Fruit fly (Drosophila melanogaster) whole organism, embryonic: ENCODE measurements around the gene CG5509.

ENCODE experiments used
- Abd-B ChIP-seq: fragments of 200-800 bp; sonication (Bioruptor generic); optimal IDR thresholded peaks from 2 replicates; lab custom pipeline; 2018; ENCODE audit warnings: missing biosample characterization, mild to moderate bottlenecking, missing genetic modification characterization, moderate library complexity
- Atf6 ChIP-seq: fragments of 200-800 bp; sonication (Bioruptor generic); IDR thresholded peaks from 2 replicates; pipeline ENCODE4 v1.3.6; 2022; ENCODE audit warnings: missing biosample characterization, missing genetic modification characterization
- Awh ChIP-seq: fragments of 200-800 bp; sonication (Bioruptor generic); IDR thresholded peaks from 2 replicates; pipeline ENCODE4, ENCODE4 v1.3.6; 2022; ENCODE audit warnings: missing biosample characterization, missing genetic modification characterization
- CG10209 ChIP-seq: fragments of 200-800 bp; sonication (Bioruptor generic); optimal IDR thresholded peaks from 3 replicates; lab custom pipeline; 2017; ENCODE audit warnings: missing biosample characterization, mild to moderate bottlenecking, missing genetic modification characterization, missing genetic modification reagents
- CG13123 ChIP-seq: fragments of 200-800 bp; sonication (Bioruptor generic); optimal IDR thresholded peaks from 2 replicates; lab custom pipeline; 2016; ENCODE audit warnings: missing biosample characterization, missing genetic modification characterization
- CG13424 ChIP-seq: fragments of 200-800 bp; sonication (Bioruptor generic); optimal IDR thresholded peaks from 2 replicates; lab custom pipeline; 2019; ENCODE audit warnings: missing biosample characterization, mild to moderate bottlenecking, missing genetic modification characterization, moderate library complexity
- CG1602 ChIP-seq: fragments of 200-800 bp; sonication (Bioruptor generic); optimal IDR thresholded peaks from 3 replicates; lab custom pipeline; 2016; ENCODE audit warnings: missing biosample characterization, missing genetic modification characterization
- CG1792 ChIP-seq: fragments of 200-800 bp; sonication (Bioruptor generic); optimal IDR thresholded peaks from 2 replicates; lab custom pipeline; 2016; ENCODE audit warnings: missing biosample characterization, missing genetic modification characterization
- CG18476 ChIP-seq: fragments of 200-800 bp; sonication (Bioruptor generic); optimal IDR thresholded peaks from 2 replicates; lab custom pipeline; 2016; ENCODE audit warnings: missing biosample characterization, mild to moderate bottlenecking, missing genetic modification characterization
- CG2129 ChIP-seq: fragments of 200-800 bp; sonication (Bioruptor generic); IDR thresholded peaks from 2 replicates; pipeline ENCODE4 v1.3.6; 2022; ENCODE audit warnings: missing biosample characterization, missing genetic modification characterization; ENCODE audit not compliant: partially characterized antibody
- CG2678 ChIP-seq: fragments of 200-800 bp; sonication (Bioruptor generic); optimal IDR thresholded peaks from 3 replicates; lab custom pipeline; 2019; ENCODE audit warnings: missing biosample characterization, mild to moderate bottlenecking, missing genetic modification characterization, moderate library complexity
- CG3726 ChIP-seq: fragments of 200-800 bp; sonication (Bioruptor generic); IDR thresholded peaks from 3 replicates; pipeline ENCODE4, ENCODE4 v1.3.6; 2022; ENCODE audit warnings: missing biosample characterization, missing genetic modification characterization
- CG42726 ChIP-seq: fragments of 200-800 bp; sonication (Bioruptor generic); IDR thresholded peaks from 2 replicates; pipeline ENCODE4 v1.3.6; 2022; ENCODE audit warnings: missing biosample characterization, missing genetic modification characterization; ENCODE audit not compliant: partially characterized antibody
- CG6272 ChIP-seq: fragments of 200-800 bp; sonication (Bioruptor generic); IDR thresholded peaks from 2 replicates; pipeline ENCODE4 v1.3.6; 2022; ENCODE audit warnings: missing biosample characterization, missing genetic modification characterization
- CG9437 ChIP-seq: fragments of 200-800 bp; sonication (Bioruptor generic); optimal IDR thresholded peaks from 2 replicates; lab custom pipeline; 2018; ENCODE audit warnings: missing biosample characterization, mild to moderate bottlenecking, missing genetic modification characterization
- CTCF ChIP-seq: fragments of 200-800 bp; sonication (Bioruptor generic); optimal IDR thresholded peaks from 2 replicates; lab custom pipeline; 2017; ENCODE audit warnings: missing biosample characterization, mild to moderate bottlenecking, missing genetic modification characterization, moderate library complexity
- Chrac-16 ChIP-seq: fragments of 200-800 bp; sonication (Bioruptor generic); optimal IDR thresholded peaks from 3 replicates; lab custom pipeline; 2016; ENCODE audit warnings: missing biosample characterization, missing genetic modification characterization
- CkIIα-i1 ChIP-seq: fragments of 200-800 bp; sonication (Bioruptor generic); IDR thresholded peaks from 2 replicates; pipeline ENCODE4 v1.3.6; 2022; ENCODE audit warnings: missing biosample characterization, missing genetic modification characterization
- Dek ChIP-seq: fragments of 200-800 bp; sonication (Bioruptor generic); optimal IDR thresholded peaks from 3 replicates; lab custom pipeline; 2019; ENCODE audit warnings: missing biosample characterization, mild to moderate bottlenecking, missing genetic modification characterization, moderate library complexity
- Dll ChIP-seq: fragments of 200-800 bp; sonication (Bioruptor generic); IDR thresholded peaks from 4 replicates; pipeline ENCODE4 v1.3.6; 2022; ENCODE audit warnings: missing biosample characterization, missing genetic modification characterization; ENCODE audit not compliant: partially characterized antibody
- Fer1 ChIP-seq: fragments of 200-800 bp; sonication (Bioruptor generic); optimal IDR thresholded peaks from 2 replicates; lab custom pipeline; 2017; ENCODE audit warnings: missing biosample characterization, mild to moderate bottlenecking, missing genetic modification characterization
- HLHmδ ChIP-seq: fragments of 200-800 bp; sonication (Bioruptor generic); optimal IDR thresholded peaks from 2 replicates; lab custom pipeline; 2018; ENCODE audit warnings: missing biosample characterization, mild to moderate bottlenecking, missing genetic modification characterization, moderate library complexity
- HmgD ChIP-seq: fragments of 200-800 bp; sonication (Bioruptor generic); optimal IDR thresholded peaks from 3 replicates; lab custom pipeline; 2016; ENCODE audit warnings: missing biosample characterization, missing genetic modification characterization
- Pdp1 ChIP-seq, 2 experiments: fragments of 200-800 bp; sonication (Bioruptor generic); optimal IDR thresholded peaks; 3 replicates each; lab custom pipeline; 2016; ENCODE audit warnings: missing biosample characterization in 2 of 2, missing genetic modification characterization in 2 of 2, mild to moderate bottlenecking in 1 of 2, moderate library complexity in 1 of 2
- ac ChIP-seq: fragments of 200-800 bp; sonication (Bioruptor generic); optimal IDR thresholded peaks from 3 replicates; lab custom pipeline; 2017; ENCODE audit warnings: missing biosample characterization, mild to moderate bottlenecking, missing genetic modification characterization
- bab2 ChIP-seq: fragments of 200-800 bp; sonication (Bioruptor generic); optimal IDR thresholded peaks from 2 replicates; lab custom pipeline; 2016; ENCODE audit warnings: missing biosample characterization, missing genetic modification characterization
- bbx ChIP-seq: fragments of 200-800 bp; sonication (Bioruptor generic); IDR thresholded peaks from 2 replicates; pipeline ENCODE4 v1.3.6; 2022; ENCODE audit warnings: missing biosample characterization, missing genetic modification characterization; ENCODE audit not compliant: partially characterized antibody
- bcd ChIP-seq: fragments of 200-800 bp; sonication (Bioruptor generic); optimal IDR thresholded peaks from 2 replicates; lab custom pipeline; 2017; ENCODE audit warnings: missing biosample characterization, mild to moderate bottlenecking, missing genetic modification characterization
- bigmax ChIP-seq: fragments of 200-800 bp; sonication (Bioruptor generic); optimal IDR thresholded peaks from 2 replicates; lab custom pipeline; 2018; ENCODE audit warnings: missing biosample characterization, mild to moderate bottlenecking, missing genetic modification characterization
- bsh ChIP-seq, 2 experiments: fragments of 200-800 bp; sonication (Bioruptor generic); optimal IDR thresholded peaks; 2 replicates each; lab custom pipeline; 2017 to 2018; ENCODE audit warnings: mild to moderate bottlenecking in 2 of 2, missing biosample characterization in 2 of 2, missing genetic modification characterization in 2 of 2, moderate library complexity in 1 of 2
- cad ChIP-seq: fragments of >200 bp; optimal IDR thresholded peaks from 2 replicates; lab custom pipeline; 2017; ENCODE audit warnings: missing biosample characterization, missing genetic modification characterization
- dimm ChIP-seq: fragments of 200-800 bp; sonication (Bioruptor generic); IDR thresholded peaks from 2 replicates; pipeline ENCODE4 v1.3.6; 2022; ENCODE audit warnings: missing biosample characterization, missing genetic modification characterization
- en ChIP-seq: fragments of 200-800 bp; sonication (Bioruptor generic); optimal IDR thresholded peaks from 2 replicates; lab custom pipeline; 2016; ENCODE audit warnings: missing biosample characterization, missing genetic modification characterization
- esg ChIP-seq: fragments of 200-800 bp; sonication (Bioruptor generic); conservative IDR thresholded peaks from 2 replicates; pipeline ENCODE4 v1.3.6; 2022; ENCODE audit warnings: missing biosample characterization, missing genetic modification characterization
- ewg ChIP-seq: fragments of 200-800 bp; sonication (Bioruptor generic); optimal IDR thresholded peaks from 3 replicates; lab custom pipeline; 2017; ENCODE audit warnings: mild to moderate bottlenecking, missing biosample characterization, missing genetic modification reagents, missing genetic modification characterization
- ftz-f1 ChIP-seq: fragments of 200-800 bp; sonication (Bioruptor generic); optimal IDR thresholded peaks from 2 replicates; lab custom pipeline; 2016; ENCODE audit warnings: missing biosample characterization, missing genetic modification characterization
- grau ChIP-seq: fragments of 200-800 bp; optimal IDR thresholded peaks from 3 replicates; lab custom pipeline; 2019; ENCODE audit warnings: missing biosample characterization, mild to moderate bottlenecking, missing genetic modification characterization, moderate library complexity
- kay ChIP-seq: fragments of 200-800 bp; sonication (Bioruptor generic); optimal IDR thresholded peaks from 2 replicates; lab custom pipeline; 2016; ENCODE audit warnings: missing biosample characterization, missing genetic modification characterization
- ranshi ChIP-seq: fragments of 200-800 bp; sonication (Bioruptor generic); IDR thresholded peaks from 2 replicates; pipeline ENCODE4 v1.3.6; 2022; ENCODE audit warnings: missing biosample characterization, missing genetic modification characterization
- schlank ChIP-seq: fragments of 200-800 bp; sonication (Bioruptor generic); optimal IDR thresholded peaks from 2 replicates; lab custom pipeline; 2018; ENCODE audit warnings: missing biosample characterization, mild to moderate bottlenecking, missing genetic modification characterization
- sd ChIP-seq: fragments of 200-800 bp; sonication (Bioruptor generic); optimal IDR thresholded peaks from 3 replicates; lab custom pipeline; 2018; ENCODE audit warnings: missing biosample characterization, mild to moderate bottlenecking, missing genetic modification characterization, moderate library complexity
- sna ChIP-seq: fragments of 200-800 bp; sonication (Bioruptor generic); IDR thresholded peaks from 2 replicates; pipeline ENCODE4 v1.3.6; 2022; ENCODE audit warnings: missing biosample characterization, missing genetic modification characterization; ENCODE audit not compliant: partially characterized antibody
- sr ChIP-seq: fragments of 200-800 bp; sonication (Bioruptor generic); IDR thresholded peaks from 3 replicates; pipeline ENCODE4 v1.3.6; 2022; ENCODE audit warnings: missing biosample characterization, missing genetic modification characterization
- ssp ChIP-seq: fragments of 200-800 bp; sonication (Bioruptor generic); IDR thresholded peaks from 2 replicates; pipeline ENCODE4 v1.3.6; 2022; ENCODE audit warnings: missing biosample characterization, missing genetic modification characterization
- sug ChIP-seq: fragments of 200-800 bp; optimal IDR thresholded peaks from 2 replicates; lab custom pipeline; 2019; ENCODE audit warnings: missing biosample characterization, mild to moderate bottlenecking, missing genetic modification characterization, moderate library complexity
- tio ChIP-seq: fragments of 200-800 bp; sonication (Bioruptor generic); optimal IDR thresholded peaks from 2 replicates; lab custom pipeline; 2017; ENCODE audit warnings: missing biosample characterization, missing genetic modification characterization, inconsistent platforms
- tna ChIP-seq: fragments of 200-800 bp; sonication (Bioruptor generic); IDR thresholded peaks from 2 replicates; pipeline ENCODE4 v1.3.6; 2022; ENCODE audit warnings: missing biosample characterization, missing genetic modification characterization; ENCODE audit not compliant: partially characterized antibody
- toy ChIP-seq: fragments of 200-800 bp; sonication (Bioruptor generic); IDR thresholded peaks from 2 replicates; pipeline ENCODE4 v1.3.6; 2022; ENCODE audit warnings: missing biosample characterization, missing genetic modification characterization
- trh ChIP-seq: fragments of 200-800 bp; sonication (Bioruptor generic); optimal IDR thresholded peaks from 2 replicates; lab custom pipeline; 2016; ENCODE audit warnings: missing biosample characterization, missing genetic modification characterization
- twi ChIP-seq: fragments of 200-800 bp; optimal IDR thresholded peaks from 2 replicates; lab custom pipeline; 2019; ENCODE audit warnings: missing biosample characterization, mild to moderate bottlenecking, missing genetic modification characterization, moderate library complexity
- z ChIP-seq: fragments of 200-800 bp; sonication (Bioruptor generic); IDR thresholded peaks from 3 replicates; pipeline ENCODE4 v1.3.6; 2022; ENCODE audit warnings: missing biosample characterization, missing genetic modification characterization

Gene CG5509

DNA sequence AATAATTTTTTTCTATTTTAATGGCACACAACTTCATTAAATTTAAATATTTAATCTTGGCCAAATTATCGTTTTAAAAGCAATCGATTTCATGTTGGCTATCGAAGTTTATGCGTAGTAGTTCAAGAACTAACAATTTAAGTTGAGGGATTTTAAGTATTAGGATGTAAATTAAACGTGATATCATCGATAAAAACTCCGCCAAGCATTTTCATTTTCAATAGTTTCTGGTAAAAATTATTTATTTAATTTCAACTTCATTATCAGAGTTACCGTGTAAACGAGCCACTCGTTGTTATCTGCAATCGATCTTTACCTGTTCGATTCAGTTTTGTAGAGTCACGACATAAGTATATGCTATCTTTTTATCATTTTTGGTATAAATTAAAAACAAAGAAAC lies 49.3 kb upstream of the CG5509 start (continued):
- peak; percentile 95 for TF ChIP-seq bab2
- TF ChIP-seq esg (GFP tag; lab: Robert Waterston, UW): peak; percentile 93
- no peak for TF ChIP-seq HLHmδ
- no peak for TF ChIP-seq tna (GFP tag; lab: Robert Waterston, UW)
- peak; percentile 70 for TF ChIP-seq CTCF
- TF ChIP-seq dimm (GFP tag; lab: Robert Waterston, UW): peak; percentile 86
- TF ChIP-seq sug (tag; lab: Kevin White, UChicago): peak; percentile 97
- peak; percentile 94 for TF ChIP-seq en (GFP tag; lab: Kevin White, UChicago)
- TF ChIP-seq ewg: peak; percentile 90
- TF ChIP-seq HmgD (GFP tag; lab: Kevin White, UChicago): peak; percentile 93
- TF ChIP-seq Dll: peak; percentile 72
- peak; percentile 84 for TF ChIP-seq toy (GFP tag; lab: Robert Waterston, UW)
- peak; percentile 91 for TF ChIP-seq trh (GFP tag; lab: Kevin White, UChicago)
- TF ChIP-seq Fer1 (GFP tag; lab: Kevin White, UChicago): peak; percentile 98
- peak; percentile 96 for TF ChIP-seq ranshi (GFP tag; lab: Robert Waterston, UW)
- TF ChIP-seq cad (GFP tag; lab: Kevin White, UChicago): no peak
- TF ChIP-seq CG42726 (GFP tag; lab: Robert Waterston, UW): no peak
- peak; percentile 99 for TF ChIP-seq CG2678 (tag; lab: Kevin White, UChicago)
- TF ChIP-seq sd (tag; lab: Kevin White, UChicago): peak; percentile 88
- TF ChIP-seq bbx (GFP tag; lab: Robert Waterston, UW): no peak
- peak; percentile 97 for TF ChIP-seq Dek (tag; lab: Kevin White, UChicago)
- TF ChIP-seq Abd-B: peak; percentile 94
- peak; percentile 73 for TF ChIP-seq CG6272 (GFP tag; lab: Robert Waterston, UW)
- TF ChIP-seq grau (tag; lab: Kevin White, UChicago): peak; percentile 98
- TF ChIP-seq ac (GFP tag; lab: Kevin White, UChicago): peak; percentile 95
- peak; percentile 94 for TF ChIP-seq Chrac-16 (GFP tag; lab: Kevin White, UChicago)
- peak; percentile 84 for TF ChIP-seq CG13123 (GFP tag; lab: Kevin White, UChicago)
- peak; percentile 96 for TF ChIP-seq Atf6
- TF ChIP-seq CG1792 (GFP tag; lab: Kevin White, UChicago): peak; percentile 97
- TF ChIP-seq schlank (tag; lab: Kevin White, UChicago): peak; percentile 94
- peak; percentile 72; the same call in 1 of the 3 replicates for TF ChIP-seq z (GFP tag; lab: Robert Waterston, UW)
- no peak for TF ChIP-seq CG2129 (GFP tag; lab: Robert Waterston, UW)
- TF ChIP-seq CG18476 (GFP tag; lab: Kevin White, UChicago): peak; percentile 100
- TF ChIP-seq bigmax: peak; percentile 74
- TF ChIP-seq CG13424 (tag; lab: Kevin White, UChicago): peak; percentile 99
- peak; percentile 92 for TF ChIP-seq CG9437 (GFP tag; lab: Kevin White, UChicago)
- TF ChIP-seq sr: peak; percentile 83
- peak; percentile 45 for TF ChIP-seq ftz-f1 (GFP tag; lab: Kevin White, UChicago)
- TF ChIP-seq bsh (GFP tag; optimal IDR thresholded peaks at IDR 0.05; lab: Kevin White, UChicago): peak; percentile 79 to 99
- TF ChIP-seq CG1602 (GFP tag; lab: Kevin White, UChicago): peak; percentile 96
- no peak for TF ChIP-seq tio (GFP tag; lab: Kevin White, UChicago)
- TF ChIP-seq CG3726 (GFP tag; lab: Robert Waterston, UW): peak; percentile 89
- peak; percentile 76 for TF ChIP-seq ssp (GFP tag; lab: Robert Waterston, UW)
- TF ChIP-seq twi (tag; lab: Kevin White, UChicago): peak; percentile 97
- TF ChIP-seq Awh (GFP tag; lab: Robert Waterston, UW): peak; percentile 98
- TF ChIP-seq CkIIα-i1: peak; percentile 71; the same call in 1 of the 2 replicates
- peak; percentile 94 to 96 for TF ChIP-seq Pdp1 (GFP tag; optimal IDR thresholded peaks at IDR 0.05; lab: Kevin White, UChicago)
- TF ChIP-seq bcd (GFP tag; lab: Kevin White, UChicago): peak; percentile 97
- TF ChIP-seq CG10209 (GFP tag; lab: Kevin White, UChicago): peak; percentile 97
- peak; percentile 89 for TF ChIP-seq kay (GFP tag; lab: Kevin White, UChicago)
- TF ChIP-seq sna: no peak
